Fruit fly (Drosophila melanogaster): ENCODE measurements around the gene Ror.

Ror gene

dm6 chr2L:10294798-10295669 is 43.4 kb downstream of the Ror start, which contains the start of gene Hand:
Gene Hand, minus strand, starts transcription at chr2L:10295385.
- TF ChIP-seq CTCF (optimal IDR thresholded peaks at IDR 0.05): no peak
- no peak for TF ChIP-seq CG8478 (optimal IDR thresholded peaks at IDR 0.05)

dm6 chr2L:10298306-10298705 is 46.7 kb downstream of the Ror start:
- TF ChIP-seq CTCF (optimal IDR thresholded peaks at IDR 0.05): peak; percentile 19 to 40
- TF ChIP-seq CG8478 (optimal IDR thresholded peaks at IDR 0.05): no peak

- TF ChIP-seq CTCF (optimal IDR thresholded peaks at IDR 0.05) (no peak), CG8478 (optimal IDR thresholded peaks at IDR 0.05) (no peak)
Measured at dm6 chr2L:10299077-10299809, 47.6 kb downstream of the Ror start.

dm6 chr2L:10299810-10300147 is 48.1 kb downstream of the Ror start, which contains the start of gene CYLD:
Gene CYLD, minus strand, starts transcription at chr2L:10299847.
- TF ChIP-seq CTCF (optimal IDR thresholded peaks at IDR 0.05) (no peak), CG8478 (optimal IDR thresholded peaks at IDR 0.05) (no peak)

dm6 chr2L:10301918-10302317 is 50.3 kb downstream of the Ror start, which contains the start of gene CG13138:
Gene CG13138, minus strand, starts transcription at chr2L:10302018.
- TF ChIP-seq CTCF (optimal IDR thresholded peaks at IDR 0.05) (no peak), CG8478 (optimal IDR thresholded peaks at IDR 0.05) (no peak)

DNA sequence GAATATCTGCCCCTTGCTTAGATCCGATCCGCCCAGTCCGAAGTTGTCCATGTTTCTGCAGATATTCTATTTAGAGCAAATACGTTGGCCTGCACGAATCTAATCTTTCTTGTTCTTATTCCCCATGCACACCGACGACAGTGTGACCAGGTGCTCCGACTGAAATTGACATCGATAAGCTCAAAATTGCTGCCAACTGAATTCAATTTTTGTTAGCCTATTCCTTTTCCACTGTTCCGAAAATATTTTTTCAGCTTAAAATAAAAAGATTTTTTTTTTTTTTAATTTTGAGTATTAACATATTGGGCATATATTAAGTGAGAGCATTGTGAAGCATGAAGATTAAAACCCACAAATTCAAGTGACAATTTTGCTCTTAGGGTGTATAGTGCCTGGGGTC is 52.1 kb downstream of the Ror start, which contains the start of gene nmd:
nmd (minus strand) TSS at position 162 of the 400 bp plus-strand sequence.
- TF ChIP-seq CTCF (optimal IDR thresholded peaks at IDR 0.05) (peak in 1 of 2 experiments; percentile 48), CG8478 (optimal IDR thresholded peaks at IDR 0.05) (no peak)

All from S2 (cell line).